Fruit fly (Drosophila melanogaster): ENCODE results near the gene hfw.

hfw gene

DNA sequence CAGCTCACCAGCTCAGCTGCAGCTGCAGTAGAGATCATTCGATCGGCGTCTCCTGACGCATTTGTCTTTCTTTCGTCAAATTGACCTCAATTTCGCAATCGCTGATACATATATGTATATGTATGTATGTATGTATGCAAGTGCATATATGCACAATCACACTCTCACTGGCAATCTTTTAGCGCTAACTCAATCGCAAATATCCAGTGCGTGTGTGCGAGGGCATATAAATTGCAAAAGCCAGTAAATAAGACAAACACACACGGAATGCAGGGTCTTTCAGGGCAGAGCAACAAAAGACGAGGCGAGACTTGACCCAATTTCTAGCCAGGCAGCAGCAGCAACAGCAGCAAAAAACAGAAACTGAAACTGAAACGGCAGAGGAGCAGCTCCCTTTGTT lies 41.8 kb upstream of the hfw start:
- TF ChIP-seq CG10348 (GFP tag; IDR thresholded peaks at IDR 0.05) (no peak), fd96Ca (GFP tag; IDR thresholded peaks at IDR 0.05) (no peak), rn (GFP tag; IDR thresholded peaks at IDR 0.05) (no peak), CG14655 (GFP tag; optimal IDR thresholded peaks at IDR 0.05) (no peak), Ets98B (GFP tag; IDR thresholded peaks at IDR 0.05) (no peak), CG32121 (GFP tag; IDR thresholded peaks at IDR 0.05) (no peak), CG9948 (tag; optimal IDR thresholded peaks at IDR 0.05) (no peak), CG34367 (tag; optimal IDR thresholded peaks at IDR 0.05) (no peak), D1 (tag; optimal IDR thresholded peaks at IDR 0.05) (no peak), Snoo (tag; optimal IDR thresholded peaks at IDR 0.05) (no peak), CG4496 (GFP tag; IDR thresholded peaks at IDR 0.05) (no peak), Pif1A (GFP tag; optimal IDR thresholded peaks at IDR 0.05) (peak; percentile 13), gl (tag; optimal IDR thresholded peaks at IDR 0.05) (no peak), CG17806 (tag; optimal IDR thresholded peaks at IDR 0.05) (no peak), CG8159 (tag; optimal IDR thresholded peaks at IDR 0.05) (no peak), Pif1B (GFP tag; optimal IDR thresholded peaks at IDR 0.05) (peak; percentile 34), EcR (GFP tag; optimal IDR thresholded peaks at IDR 0.05) (peak; percentile 41), CG12605 (GFP tag; IDR thresholded peaks at IDR 0.05) (no peak), CG15710 (tag; optimal IDR thresholded peaks at IDR 0.05) (no peak), CG13204 (GFP tag; optimal IDR thresholded peaks at IDR 0.05) (no peak), CG8301 (tag; optimal IDR thresholded peaks at IDR 0.05) (no peak)

DNA sequence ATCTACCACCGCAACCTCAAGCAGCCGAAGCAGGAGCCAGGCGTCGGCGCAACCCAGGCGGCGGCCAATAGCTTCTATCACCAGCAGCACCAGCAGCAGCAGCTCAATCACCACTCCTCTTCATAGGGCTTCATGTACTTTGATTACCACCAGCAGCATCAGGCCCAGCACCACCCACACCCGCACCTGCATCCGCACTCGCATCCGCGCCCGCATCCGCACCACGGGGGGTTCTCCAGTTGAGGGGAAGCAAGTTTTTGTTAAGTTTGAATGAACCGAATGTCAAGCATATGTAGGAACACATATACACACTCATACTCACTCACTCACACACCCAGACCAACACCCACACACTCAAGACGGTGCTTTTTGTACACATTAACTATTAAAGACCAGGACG lies 25.7 kb upstream of the hfw start:
- no peak for TF ChIP-seq fd96Ca (GFP tag; IDR thresholded peaks at IDR 0.05)
- TF ChIP-seq CG12605 (GFP tag; IDR thresholded peaks at IDR 0.05) = no peak
- TF ChIP-seq D1 (tag; optimal IDR thresholded peaks at IDR 0.05) = no peak
- TF ChIP-seq gl (tag; optimal IDR thresholded peaks at IDR 0.05) = no peak

DNA sequence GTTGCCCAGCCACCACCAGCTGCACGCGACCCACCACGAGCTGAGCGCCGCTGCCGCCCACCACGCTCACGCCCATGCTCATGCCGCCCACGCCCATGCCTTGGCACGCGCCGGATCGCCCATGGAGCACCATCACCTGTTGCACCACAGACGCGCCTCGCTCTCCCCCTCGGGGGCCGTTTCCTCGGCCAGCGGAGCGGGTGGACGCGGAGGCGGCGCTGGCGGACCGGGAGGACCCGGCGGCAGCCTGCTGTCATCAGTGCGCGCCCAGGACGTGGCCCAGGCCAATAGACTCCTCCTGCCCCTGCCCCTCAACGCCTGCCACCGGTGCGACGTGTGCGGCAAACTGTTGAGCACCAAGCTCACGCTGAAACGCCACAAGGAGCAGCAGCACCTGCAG lies 21.5 kb upstream of the hfw start:
- no peak for TF ChIP-seq CG4496 (GFP tag; IDR thresholded peaks at IDR 0.05)
- TF ChIP-seq D1 (tag; optimal IDR thresholded peaks at IDR 0.05) = no peak
- TF ChIP-seq Ets98B (GFP tag; IDR thresholded peaks at IDR 0.05) = no peak
- no peak for TF ChIP-seq CG8301 (tag; optimal IDR thresholded peaks at IDR 0.05)
- no peak for TF ChIP-seq rn (GFP tag; IDR thresholded peaks at IDR 0.05)
- TF ChIP-seq CG12605 (GFP tag; IDR thresholded peaks at IDR 0.05) = no peak
- TF ChIP-seq Snoo (tag; optimal IDR thresholded peaks at IDR 0.05) = no peak
- no peak for TF ChIP-seq fd96Ca (GFP tag; IDR thresholded peaks at IDR 0.05)
- TF ChIP-seq gl (tag; optimal IDR thresholded peaks at IDR 0.05) = no peak
- TF ChIP-seq CG9948 (tag; optimal IDR thresholded peaks at IDR 0.05) = no peak
- TF ChIP-seq CG15710 (tag; optimal IDR thresholded peaks at IDR 0.05) = no peak

- no peak for TF ChIP-seq EcR (GFP tag; optimal IDR thresholded peaks at IDR 0.05)
Measured at dm6 chrX:1660269-1660668, 9.1 kb upstream of the hfw start.

dm6 chrX:1664836-1665235 lies 4.5 kb upstream of the hfw start, which contains the start of gene dor:
Gene dor (plus strand): TSS chrX:1665052.
- TF ChIP-seq CG12605 (GFP tag; IDR thresholded peaks at IDR 0.05) (no peak), CG8301 (tag; optimal IDR thresholded peaks at IDR 0.05) (no peak), rn (GFP tag; IDR thresholded peaks at IDR 0.05) (no peak), Pif1A (GFP tag; optimal IDR thresholded peaks at IDR 0.05) (no peak), EcR (GFP tag; optimal IDR thresholded peaks at IDR 0.05) (no peak), CG15710 (tag; optimal IDR thresholded peaks at IDR 0.05) (no peak), CG13204 (GFP tag; optimal IDR thresholded peaks at IDR 0.05) (no peak), CG8159 (tag; optimal IDR thresholded peaks at IDR 0.05) (no peak), CG17806 (tag; optimal IDR thresholded peaks at IDR 0.05) (no peak), CG9948 (tag; optimal IDR thresholded peaks at IDR 0.05) (no peak), Snoo (tag; optimal IDR thresholded peaks at IDR 0.05) (no peak), CG14655 (GFP tag; optimal IDR thresholded peaks at IDR 0.05) (no peak), Pif1B (GFP tag; optimal IDR thresholded peaks at IDR 0.05) (no peak), gl (tag; optimal IDR thresholded peaks at IDR 0.05) (no peak), CG34367 (tag; optimal IDR thresholded peaks at IDR 0.05) (no peak), CG32121 (GFP tag; IDR thresholded peaks at IDR 0.05) (no peak), fd96Ca (GFP tag; IDR thresholded peaks at IDR 0.05) (no peak), CG10348 (GFP tag; IDR thresholded peaks at IDR 0.05) (no peak)

dm6 chrX:1668688-1669087 lies 682 bp upstream of the hfw start, which contains the start of gene Mur2B:
Gene Mur2B (minus strand): TSS chrX:1668788.
- TF ChIP-seq CG10348 (GFP tag; IDR thresholded peaks at IDR 0.05) = no peak
- no peak for TF ChIP-seq CG4496 (GFP tag; IDR thresholded peaks at IDR 0.05)
- no peak for TF ChIP-seq CG13204 (GFP tag; optimal IDR thresholded peaks at IDR 0.05)
- TF ChIP-seq CG8301 (tag; optimal IDR thresholded peaks at IDR 0.05) = no peak
- no peak for TF ChIP-seq CG34367 (tag; optimal IDR thresholded peaks at IDR 0.05)
- TF ChIP-seq gl (tag; optimal IDR thresholded peaks at IDR 0.05) = no peak
- TF ChIP-seq Ets98B (GFP tag; IDR thresholded peaks at IDR 0.05) = no peak
- TF ChIP-seq CG9948 (tag; optimal IDR thresholded peaks at IDR 0.05) = no peak
- TF ChIP-seq CG12605 (GFP tag; IDR thresholded peaks at IDR 0.05) = no peak

- no peak for TF ChIP-seq CG4496 (GFP tag; IDR thresholded peaks at IDR 0.05)
- no peak for TF ChIP-seq CG34367 (tag; optimal IDR thresholded peaks at IDR 0.05)
- no peak for TF ChIP-seq rn (GFP tag; IDR thresholded peaks at IDR 0.05)
- TF ChIP-seq gl (tag; optimal IDR thresholded peaks at IDR 0.05) = no peak
- TF ChIP-seq fd96Ca (GFP tag; IDR thresholded peaks at IDR 0.05) = no peak
- TF ChIP-seq Pif1A (GFP tag; optimal IDR thresholded peaks at IDR 0.05) = no peak
- no peak for TF ChIP-seq CG9948 (tag; optimal IDR thresholded peaks at IDR 0.05)
- no peak for TF ChIP-seq CG32121 (GFP tag; IDR thresholded peaks at IDR 0.05)
- TF ChIP-seq CG13204 (GFP tag; optimal IDR thresholded peaks at IDR 0.05) = no peak
- no peak for TF ChIP-seq CG8301 (tag; optimal IDR thresholded peaks at IDR 0.05)
- no peak for TF ChIP-seq CG10348 (GFP tag; IDR thresholded peaks at IDR 0.05)
- TF ChIP-seq CG15710 (tag; optimal IDR thresholded peaks at IDR 0.05) = no peak
- no peak for TF ChIP-seq Snoo (tag; optimal IDR thresholded peaks at IDR 0.05)
- no peak for TF ChIP-seq CG12605 (GFP tag; IDR thresholded peaks at IDR 0.05)
- TF ChIP-seq D1 (tag; optimal IDR thresholded peaks at IDR 0.05) = no peak
- TF ChIP-seq CG8159 (tag; optimal IDR thresholded peaks at IDR 0.05) = no peak
- no peak for TF ChIP-seq EcR (GFP tag; optimal IDR thresholded peaks at IDR 0.05)
- TF ChIP-seq CG14655 (GFP tag; optimal IDR thresholded peaks at IDR 0.05) = no peak
Measured at dm6 chrX:1669840-1670239, 470 bp downstream of the hfw start.
